Worm (Caenorhabditis elegans) whole organism, L2 larva: ENCODE data around the gene mbk-1.
A peak's percentile ranks its signal among the peaks of the same experiment; 100 is the strongest.

Experiments used
- C34F6.9 ChIP-seq: fragments of 150-350 bp; optimal IDR thresholded peaks from 2 replicates; lab custom pipeline; 2014; ENCODE audit warnings: missing biosample characterization, missing genetic modification characterization
- F13H6.1 ChIP-seq: sonication (generic microtip); optimal IDR thresholded peaks from 2 replicates; lab custom pipeline; 2016; ENCODE audit warnings: missing genetic modification characterization, missing compliant biosample characterization
- R02D3.7 ChIP-seq: fragments of 150-350 bp; optimal IDR thresholded peaks from 2 replicates; lab custom pipeline; 2014; ENCODE audit warnings: missing biosample characterization, missing genetic modification characterization
- Y55F3AM.14 ChIP-seq: fragments of 200-800 bp; sonication (Bioruptor generic); optimal IDR thresholded peaks from 2 replicates; lab custom pipeline; 2018; ENCODE audit warnings: mild to moderate bottlenecking, missing genetic modification characterization, missing compliant biosample characterization
- ZK546.5 ChIP-seq: sonication (generic microtip); optimal IDR thresholded peaks from 2 replicates; lab custom pipeline; 2017; ENCODE audit warnings: missing biosample characterization, missing genetic modification characterization
- alr-1 ChIP-seq: fragments of 150-350 bp; optimal IDR thresholded peaks from 2 replicates; lab custom pipeline; 2014; ENCODE audit warnings: missing biosample characterization, missing genetic modification characterization
- aly-2 ChIP-seq: fragments of 150-350 bp; optimal IDR thresholded peaks from 2 replicates; lab custom pipeline; 2014; ENCODE audit warnings: missing biosample characterization, missing genetic modification characterization
- ama-1 ChIP-seq: fragments of 150-350 bp; optimal IDR thresholded peaks from 2 replicates; lab custom pipeline; 2018; ENCODE audit warnings: inconsistent platforms
- blmp-1 ChIP-seq: sonication (generic microtip); optimal IDR thresholded peaks from 2 replicates; lab custom pipeline; 2017; ENCODE audit warnings: missing genetic modification characterization, mild to moderate bottlenecking, missing compliant biosample characterization, antibody characterized with exemption, moderate library complexity; ENCODE audit not compliant: insufficient read depth
- ceh-16 ChIP-seq: fragments of 150-350 bp; optimal IDR thresholded peaks from 2 replicates; lab custom pipeline; 2014; ENCODE audit warnings: missing biosample characterization, missing genetic modification characterization
- ceh-82 ChIP-seq: fragments of 150-350 bp; optimal IDR thresholded peaks from 2 replicates; lab custom pipeline; 2014; ENCODE audit warnings: missing biosample characterization, missing genetic modification characterization
- crh-2 ChIP-seq: sonication (generic microtip); optimal IDR thresholded peaks from 2 replicates; lab custom pipeline; 2017; ENCODE audit warnings: missing biosample characterization, missing genetic modification characterization
- egl-27 ChIP-seq: sonication (generic microtip); optimal IDR thresholded peaks from 3 replicates; lab custom pipeline; 2017; ENCODE audit warnings: missing biosample characterization, missing genetic modification reagents, missing genetic modification characterization
- elt-1 ChIP-seq: fragments of 150-350 bp; optimal IDR thresholded peaks from 2 replicates; lab custom pipeline; 2014; ENCODE audit warnings: missing biosample characterization, missing genetic modification characterization
- elt-3 ChIP-seq: sonication (generic microtip); optimal IDR thresholded peaks from 2 replicates; lab custom pipeline; 2017; ENCODE audit warnings: missing biosample characterization, missing genetic modification characterization
- fos-1 ChIP-seq: fragments of 150-350 bp; optimal IDR thresholded peaks from 2 replicates; lab custom pipeline; 2014; ENCODE audit warnings: missing biosample characterization, missing genetic modification characterization
- gmeb-1 ChIP-seq: fragments of 150-350 bp; optimal IDR thresholded peaks from 2 replicates; lab custom pipeline; 2014; ENCODE audit warnings: missing biosample characterization, missing genetic modification characterization
- lin-11 ChIP-seq: fragments of 150-350 bp; sonication (generic microtip); optimal IDR thresholded peaks from 2 replicates; lab custom pipeline; 2014; ENCODE audit warnings: missing biosample characterization, missing genetic modification characterization, inconsistent platforms, mixed read lengths
- lin-13 ChIP-seq: fragments of 150-350 bp; optimal IDR thresholded peaks from 2 replicates; lab custom pipeline; 2014; ENCODE audit warnings: missing biosample characterization, missing genetic modification reagents, missing genetic modification characterization
- lsy-2 ChIP-seq, 2 experiments: fragments of 150-350 bp in 1 of 2; sonication (generic microtip) in 1 of 2; optimal IDR thresholded peaks; 2 replicates each; lab custom pipeline; 2014 to 2017; ENCODE audit warnings: missing biosample characterization in 2 of 2, missing genetic modification characterization in 2 of 2
- mab-5 ChIP-seq: fragments of 150-350 bp; optimal IDR thresholded peaks from 2 replicates; lab custom pipeline; 2014; ENCODE audit warnings: missing biosample characterization, missing genetic modification characterization
- mbf-1 ChIP-seq: sonication (generic microtip); optimal IDR thresholded peaks from 2 replicates; lab custom pipeline; 2017; ENCODE audit warnings: missing biosample characterization, missing genetic modification characterization
- mdl-1 ChIP-seq, 2 experiments: fragments of 150-350 bp in 1 of 2; sonication (generic microtip) in 1 of 2; optimal IDR thresholded peaks; 2 replicates each; lab custom pipeline; 2017; ENCODE audit warnings: missing biosample characterization in 2 of 2, missing genetic modification characterization in 2 of 2
- nhr-10 ChIP-seq: sonication (generic microtip); optimal IDR thresholded peaks from 2 replicates; lab custom pipeline; 2017; ENCODE audit warnings: missing biosample characterization, missing genetic modification characterization
- nhr-11 ChIP-seq: fragments of 150-350 bp; optimal IDR thresholded peaks from 2 replicates; lab custom pipeline; 2014; ENCODE audit warnings: missing biosample characterization, missing genetic modification characterization
- nhr-12 ChIP-seq: fragments of 150-350 bp; optimal IDR thresholded peaks from 2 replicates; lab custom pipeline; 2014; ENCODE audit warnings: missing biosample characterization, missing genetic modification characterization
- nhr-129 ChIP-seq: fragments of 150-350 bp; optimal IDR thresholded peaks from 2 replicates; lab custom pipeline; 2014; ENCODE audit warnings: missing biosample characterization, missing genetic modification characterization
- nhr-21 ChIP-seq: fragments of 150-350 bp; optimal IDR thresholded peaks from 2 replicates; lab custom pipeline; 2014; ENCODE audit warnings: missing biosample characterization, missing genetic modification characterization
- nhr-23 ChIP-seq: fragments of 150-350 bp; optimal IDR thresholded peaks from 2 replicates; lab custom pipeline; 2014; ENCODE audit warnings: missing biosample characterization, missing genetic modification reagents, missing genetic modification characterization
- nhr-237 ChIP-seq: fragments of 150-350 bp; optimal IDR thresholded peaks from 2 replicates; lab custom pipeline; 2014; ENCODE audit warnings: missing biosample characterization, missing genetic modification characterization
- nhr-25 ChIP-seq: fragments of 150-350 bp; sonication (generic microtip); optimal IDR thresholded peaks from 3 replicates; lab custom pipeline; 2014; ENCODE audit warnings: missing biosample characterization, missing genetic modification characterization
- nhr-6 ChIP-seq: fragments of 150-350 bp; optimal IDR thresholded peaks from 2 replicates; lab custom pipeline; 2014; ENCODE audit warnings: missing biosample characterization, missing genetic modification characterization
- nhr-77 ChIP-seq: fragments of 150-350 bp; optimal IDR thresholded peaks from 2 replicates; lab custom pipeline; 2014; ENCODE audit warnings: missing biosample characterization, missing genetic modification characterization
- peb-1 ChIP-seq: fragments of 150-350 bp; optimal IDR thresholded peaks from 2 replicates; lab custom pipeline; 2014; ENCODE audit warnings: missing biosample characterization, missing genetic modification characterization
- sem-4 ChIP-seq: fragments of 150-350 bp; optimal IDR thresholded peaks from 2 replicates; lab custom pipeline; 2014; ENCODE audit warnings: missing biosample characterization, missing genetic modification reagents, missing genetic modification characterization
- skn-1 ChIP-seq: sonication (generic microtip); optimal IDR thresholded peaks from 2 replicates; lab custom pipeline; 2017; ENCODE audit warnings: missing biosample characterization, missing genetic modification characterization
- sma-3 ChIP-seq: sonication (generic microtip); optimal IDR thresholded peaks from 2 replicates; lab custom pipeline; 2016; ENCODE audit warnings: missing genetic modification reagents, missing genetic modification characterization, missing compliant biosample characterization
- sma-9 ChIP-seq, 2 experiments: fragments of 150-350 bp in 1 of 2; sonication (generic microtip) in 1 of 2; optimal IDR thresholded peaks; 2 replicates each; lab custom pipeline; 2014 to 2016; ENCODE audit warnings: missing genetic modification characterization in 2 of 2, mild to moderate bottlenecking in 1 of 2, missing biosample characterization in 1 of 2, missing compliant biosample characterization in 1 of 2, missing genetic modification reagents in 1 of 2, moderate library complexity in 1 of 2
- snpc-4 ChIP-seq: fragments of 150-350 bp; optimal IDR thresholded peaks from 2 replicates; lab custom pipeline; 2014; ENCODE audit warnings: missing biosample characterization, missing genetic modification characterization
- unc-39 ChIP-seq: fragments of 150-350 bp; optimal IDR thresholded peaks from 2 replicates; lab custom pipeline; 2014; ENCODE audit warnings: missing biosample characterization, missing genetic modification characterization
- unc-55 ChIP-seq: fragments of 150-350 bp; sonication (generic microtip); optimal IDR thresholded peaks from 3 replicates; lab custom pipeline; 2014; ENCODE audit warnings: missing biosample characterization, missing genetic modification reagents, missing genetic modification characterization
- unc-62 ChIP-seq: fragments of 150-350 bp; optimal IDR thresholded peaks from 2 replicates; lab custom pipeline; 2014; ENCODE audit warnings: missing biosample characterization, missing genetic modification reagents, missing genetic modification characterization
- zag-1 ChIP-seq: fragments of 150-350 bp; optimal IDR thresholded peaks from 2 replicates; lab custom pipeline; 2014; ENCODE audit warnings: missing biosample characterization, missing genetic modification characterization
- ztf-1 ChIP-seq: fragments of 200-800 bp; sonication (Bioruptor generic); conservative IDR thresholded peaks from 2 replicates; pipeline ENCODE4 v1.3.6; 2022; ENCODE audit warnings: missing genetic modification characterization, missing compliant biosample characterization
- ztf-11 ChIP-seq: sonication (generic microtip); optimal IDR thresholded peaks from 2 replicates; lab custom pipeline; 2017; ENCODE audit warnings: missing biosample characterization, missing genetic modification characterization

The mbk-1 gene

DNA sequence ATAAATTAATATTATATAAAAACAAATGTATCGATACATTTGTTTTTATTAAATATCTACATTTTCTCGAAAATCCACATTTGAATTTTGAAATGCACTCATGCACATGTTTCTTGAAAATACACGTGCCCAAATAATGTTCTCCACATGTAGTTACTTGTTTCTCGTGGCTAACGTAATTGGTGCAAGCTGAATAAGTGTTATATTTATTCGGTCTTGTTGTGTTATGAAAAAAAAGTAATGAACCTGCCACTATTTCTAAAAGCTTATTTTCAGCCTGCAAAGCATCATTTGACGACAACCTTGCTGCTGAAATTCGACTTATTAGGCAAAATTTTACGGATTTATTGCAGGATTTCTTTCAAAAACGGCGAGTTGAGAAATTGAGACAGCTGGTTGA is 10.9 kb downstream of the mbk-1 start (continued):
- TF ChIP-seq F13H6.1 (tag; lab: Kevin White, UChicago) (peak; percentile 63), nhr-77 (tag; lab: Kevin White, UChicago) (no peak), lsy-2 (tag; optimal IDR thresholded peaks at IDR 0.05; lab: Kevin White, UChicago) (peak; percentile 57 to 81), lin-13 (GFP tag; lab: Kevin White, UChicago) (peak; percentile 55), R02D3.7 (tag; lab: Kevin White, UChicago) (no peak), ZK546.5 (tag; lab: Kevin White, UChicago) (no peak), elt-1 (tag; lab: Kevin White, UChicago) (no peak), mab-5 (tag; lab: Kevin White, UChicago) (peak; percentile 62), skn-1 (tag; lab: Kevin White, UChicago) (no peak), ceh-82 (no peak), nhr-10 (tag; lab: Kevin White, UChicago) (peak; percentile 48), egl-27 (tag; lab: Kevin White, UChicago) (peak; percentile 66), sma-9 (GFP tag; optimal IDR thresholded peaks at IDR 0.05; lab: Kevin White, UChicago) (peak; percentile 91), sma-9 (tag; optimal IDR thresholded peaks at IDR 0.05; lab: Kevin White, UChicago) (no peak), ztf-11 (tag; lab: Kevin White, UChicago) (no peak), ama-1 (lab: Kevin White, UChicago) (no peak), aly-2 (tag; lab: Kevin White, UChicago) (no peak)

DNA sequence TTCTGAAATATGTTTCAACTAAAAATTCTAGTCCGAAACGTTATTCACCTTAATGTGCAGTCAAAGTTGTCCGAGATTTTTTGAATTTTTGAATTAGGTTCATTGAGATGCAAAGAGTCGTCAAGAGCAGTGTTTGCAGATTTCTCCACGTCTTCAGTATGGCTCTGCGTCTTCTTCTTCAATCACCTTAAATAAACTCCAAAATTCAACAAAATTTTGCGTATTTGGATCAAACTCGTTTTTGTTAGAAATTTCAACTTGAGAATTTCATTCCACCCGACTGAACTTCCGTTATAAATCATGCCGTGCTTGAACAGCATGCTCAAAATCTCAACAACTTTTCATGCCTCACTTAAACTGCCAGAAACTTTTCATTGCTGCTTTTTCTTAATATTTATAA is 12.3 kb downstream of the mbk-1 start, which contains the start of gene T04C10.3:
Gene T04C10.3 (plus strand): TSS at position 301 of the 400 bp plus-strand sequence.
- TF ChIP-seq lin-13 (GFP tag; lab: Kevin White, UChicago) = no peak
- no peak for TF ChIP-seq C34F6.9 (tag; lab: Kevin White, UChicago)
- TF ChIP-seq ztf-11 (tag; lab: Kevin White, UChicago) = no peak
- TF ChIP-seq lsy-2 (tag; optimal IDR thresholded peaks at IDR 0.05; lab: Kevin White, UChicago) = no peak
- no peak for TF ChIP-seq peb-1
- no peak for TF ChIP-seq elt-3 (tag; lab: Kevin White, UChicago)
- no peak for TF ChIP-seq sma-9 (GFP tag; optimal IDR thresholded peaks at IDR 0.05; lab: Kevin White, UChicago)
- TF ChIP-seq sma-9 (tag; optimal IDR thresholded peaks at IDR 0.05; lab: Kevin White, UChicago) = no peak
- no peak for TF ChIP-seq mdl-1 (tag; optimal IDR thresholded peaks at IDR 0.05; lab: Kevin White, UChicago)
- TF ChIP-seq elt-1 (tag; lab: Kevin White, UChicago) = no peak
- TF ChIP-seq alr-1 (tag; lab: Kevin White, UChicago) = no peak
- TF ChIP-seq egl-27 (tag; lab: Kevin White, UChicago) = no peak
- TF ChIP-seq nhr-129 (tag; lab: Kevin White, UChicago) = no peak
- TF ChIP-seq nhr-23 = no peak
- no peak for TF ChIP-seq Y55F3AM.14
- no peak for TF ChIP-seq nhr-11 (tag; lab: Kevin White, UChicago)
- no peak for TF ChIP-seq unc-62 (GFP tag; lab: Kevin White, UChicago)
- TF ChIP-seq mbf-1 (tag; lab: Kevin White, UChicago) = no peak
- no peak for TF ChIP-seq R02D3.7 (tag; lab: Kevin White, UChicago)
- no peak for TF ChIP-seq nhr-25 (tag; lab: Kevin White, UChicago)

DNA sequence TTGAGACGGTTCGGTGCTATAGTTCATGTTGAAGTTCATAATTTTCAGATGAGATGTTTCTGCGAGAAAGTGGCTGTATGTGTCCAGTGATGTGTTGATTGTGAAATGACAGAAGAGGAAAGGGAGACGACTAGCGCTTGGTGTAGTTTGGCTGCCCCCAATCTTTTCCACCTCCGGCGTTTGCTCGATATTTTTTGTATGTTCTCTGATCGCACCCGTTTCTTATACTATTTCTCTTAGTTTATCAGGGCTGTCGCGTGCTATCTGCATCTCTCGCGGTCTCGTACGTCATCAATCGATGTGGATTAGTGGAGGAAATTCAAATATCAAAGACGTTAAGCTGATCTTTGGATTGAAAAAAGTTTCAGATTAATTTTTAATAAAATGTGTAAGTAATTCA is 13.6 kb downstream of the mbk-1 start, which contains the start of gene atf-4:
Gene atf-4 (minus strand): TSS at position 93 of the 400 bp plus-strand sequence.
- TF ChIP-seq lin-13 (GFP tag; lab: Kevin White, UChicago) = peak; percentile 32
- TF ChIP-seq nhr-129 (tag; lab: Kevin White, UChicago) = peak; percentile 69
- TF ChIP-seq nhr-12 (tag; lab: Kevin White, UChicago) = no peak
- peak; percentile 89 for TF ChIP-seq fos-1 (tag; lab: Kevin White, UChicago)
- peak; percentile 74 to 84 for TF ChIP-seq mdl-1 (tag; optimal IDR thresholded peaks at IDR 0.05; lab: Kevin White, UChicago)
- TF ChIP-seq unc-39 (tag; lab: Kevin White, UChicago) = no peak
- no peak for TF ChIP-seq egl-27 (tag; lab: Kevin White, UChicago)
- TF ChIP-seq nhr-21 (tag; lab: Kevin White, UChicago) = peak; percentile 83
- TF ChIP-seq nhr-6 (tag; lab: Kevin White, UChicago) = peak; percentile 40
- TF ChIP-seq Y55F3AM.14 = no peak
- TF ChIP-seq snpc-4 = no peak
- peak; percentile 90 for TF ChIP-seq sma-9 (GFP tag; optimal IDR thresholded peaks at IDR 0.05; lab: Kevin White, UChicago)
- no peak for TF ChIP-seq sma-9 (tag; optimal IDR thresholded peaks at IDR 0.05; lab: Kevin White, UChicago)
- TF ChIP-seq zag-1 (tag; lab: Kevin White, UChicago) = no peak
- no peak for TF ChIP-seq unc-62 (GFP tag; lab: Kevin White, UChicago)
- no peak for TF ChIP-seq nhr-77 (tag; lab: Kevin White, UChicago)
- peak; percentile 28 for TF ChIP-seq unc-55 (GFP tag; lab: Kevin White, UChicago)
- TF ChIP-seq ztf-1 = no peak
- peak; percentile 70 for TF ChIP-seq C34F6.9 (tag; lab: Kevin White, UChicago)
- peak; percentile 94 for TF ChIP-seq crh-2
- peak; percentile 71 for TF ChIP-seq gmeb-1 (tag; lab: Kevin White, UChicago)
- TF ChIP-seq F13H6.1 (tag; lab: Kevin White, UChicago) = peak; percentile 76
- no peak for TF ChIP-seq alr-1 (tag; lab: Kevin White, UChicago)
- no peak for TF ChIP-seq R02D3.7 (tag; lab: Kevin White, UChicago)
- TF ChIP-seq sem-4 (tag; lab: Kevin White, UChicago) = peak; percentile 73
- no peak for TF ChIP-seq elt-3 (tag; lab: Kevin White, UChicago)
- peak; percentile 58 for TF ChIP-seq sma-3 (GFP tag; lab: Kevin White, UChicago)
- no peak for TF ChIP-seq nhr-10 (tag; lab: Kevin White, UChicago)
- peak; percentile 56 for TF ChIP-seq nhr-25 (tag; lab: Kevin White, UChicago)
- no peak for TF ChIP-seq mbf-1 (tag; lab: Kevin White, UChicago)
- no peak for TF ChIP-seq elt-1 (tag; lab: Kevin White, UChicago)
- peak in 1 of 2 experiments; percentile 72 for TF ChIP-seq lsy-2 (tag; optimal IDR thresholded peaks at IDR 0.05; lab: Kevin White, UChicago)
- peak; percentile 39 for TF ChIP-seq lin-11 (tag; lab: Kevin White, UChicago)
- no peak for TF ChIP-seq nhr-237
- no peak for TF ChIP-seq ceh-82
- TF ChIP-seq ceh-16 (tag; lab: Kevin White, UChicago) = no peak
- TF ChIP-seq blmp-1 = no peak
- no peak for TF ChIP-seq nhr-23
